Worm (Caenorhabditis elegans): ENCODE measurements around the gene fbxa-51.

Gene fbxa-51

DNA sequence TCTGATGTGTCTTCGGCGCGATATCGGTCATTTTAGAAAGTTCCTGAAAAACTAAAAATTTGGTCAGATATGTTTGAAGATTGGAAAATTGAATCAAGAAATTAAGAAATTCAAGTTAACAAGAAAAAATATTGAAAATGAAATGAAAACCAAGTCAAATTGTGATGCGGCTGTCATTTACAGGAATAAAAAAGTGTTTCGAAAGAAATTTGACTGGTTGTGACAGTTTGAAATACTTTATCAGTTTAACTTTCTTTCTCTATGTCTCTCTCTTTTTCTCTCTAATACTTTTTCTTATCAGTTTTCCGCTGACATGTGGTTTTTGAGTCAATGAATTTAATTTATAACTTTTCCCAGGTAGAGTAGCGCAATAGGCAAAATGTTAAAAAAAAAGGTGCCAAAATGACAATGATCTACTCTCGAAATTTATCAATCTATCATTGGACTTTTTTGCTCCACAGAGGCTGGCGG, 26.0 kb upstream of the fbxa-51 start, which contains the start of gene fbxa-55:
TSS of gene fbxa-55 (minus strand) at position 51 of the 471 bp plus-strand sequence.
- TF ChIP-seq elt-2 (tag; optimal IDR thresholded peaks at IDR 0.05) (peak; percentile 55), hpl-2 (GFP tag; optimal IDR thresholded peaks at IDR 0.05) (no peak)

DNA sequence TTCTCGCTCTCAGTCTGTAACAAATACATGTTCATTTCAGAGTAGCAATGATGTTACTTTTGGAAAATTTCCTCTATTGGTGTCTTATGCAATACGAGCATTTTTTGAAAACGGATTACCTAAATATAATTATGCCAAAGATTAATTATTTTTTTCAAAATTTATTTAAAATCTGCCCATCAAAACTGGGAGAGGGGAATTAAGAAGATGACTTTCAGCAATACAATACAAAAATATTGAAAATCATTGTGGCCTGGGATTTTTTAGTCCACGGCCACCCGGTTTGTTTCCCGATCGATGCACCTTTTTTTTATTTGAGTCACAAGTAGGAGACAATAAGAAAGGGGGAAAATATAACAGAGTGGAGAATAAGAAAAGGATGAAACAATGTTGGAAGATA, 24.1 kb upstream of the fbxa-51 start, which contains the start of gene fbxa-56:
TSS of gene fbxa-56 (minus strand) at position 101 of the 400 bp plus-strand sequence.
- TF ChIP-seq efl-1 (optimal IDR thresholded peaks at IDR 0.05) (no peak), efl-1 (GFP tag; optimal IDR thresholded peaks at IDR 0.05 in 1 of 2) (peak in 1 of 2 experiments; percentile 32), mef-2 (tag; optimal IDR thresholded peaks at IDR 0.05) (no peak)

DNA sequence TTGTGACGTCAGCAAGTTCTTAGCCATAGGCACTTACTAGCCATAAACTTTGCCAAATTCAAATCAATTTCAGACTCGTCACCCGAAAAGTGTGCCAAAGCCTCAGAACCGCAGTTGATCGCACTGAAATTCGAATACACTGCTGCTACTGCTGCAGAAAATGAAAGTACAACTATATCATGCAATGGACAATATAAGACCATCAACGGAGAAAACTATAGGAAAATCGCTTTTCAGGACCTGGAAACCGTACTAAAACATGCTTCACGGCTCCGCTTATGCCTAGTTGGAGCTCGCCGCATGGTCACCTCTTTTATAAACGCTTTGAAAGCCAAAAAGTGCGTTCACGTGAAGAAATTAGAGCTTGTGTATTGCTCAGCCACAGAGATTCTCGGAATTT, 23.5 kb upstream of the fbxa-51 start, which contains the start of gene fbxa-22:
TSS of gene fbxa-22 (plus strand) at position 301 of the 400 bp plus-strand sequence.
- TF ChIP-seq nhr-76 (tag; optimal IDR thresholded peaks at IDR 0.05) (no peak), lin-14 (GFP tag; optimal IDR thresholded peaks at IDR 0.05) (no peak), fkh-10 (GFP tag; optimal IDR thresholded peaks at IDR 0.05) (no peak), rnt-1 (tag; optimal IDR thresholded peaks at IDR 0.05) (no peak), nhr-12 (tag; optimal IDR thresholded peaks at IDR 0.05) (no peak), nhr-19 (GFP tag; conservative IDR thresholded peaks at IDR 0.05) (no peak), lsy-2 (tag; optimal IDR thresholded peaks at IDR 0.05) (no peak), jun-1 (tag; optimal IDR thresholded peaks at IDR 0.05) (no peak), fkh-8 (tag; optimal IDR thresholded peaks at IDR 0.05) (no peak), egl-13 (tag; optimal IDR thresholded peaks at IDR 0.05) (no peak), ces-1 (GFP tag; optimal IDR thresholded peaks at IDR 0.05) (no peak)

DNA sequence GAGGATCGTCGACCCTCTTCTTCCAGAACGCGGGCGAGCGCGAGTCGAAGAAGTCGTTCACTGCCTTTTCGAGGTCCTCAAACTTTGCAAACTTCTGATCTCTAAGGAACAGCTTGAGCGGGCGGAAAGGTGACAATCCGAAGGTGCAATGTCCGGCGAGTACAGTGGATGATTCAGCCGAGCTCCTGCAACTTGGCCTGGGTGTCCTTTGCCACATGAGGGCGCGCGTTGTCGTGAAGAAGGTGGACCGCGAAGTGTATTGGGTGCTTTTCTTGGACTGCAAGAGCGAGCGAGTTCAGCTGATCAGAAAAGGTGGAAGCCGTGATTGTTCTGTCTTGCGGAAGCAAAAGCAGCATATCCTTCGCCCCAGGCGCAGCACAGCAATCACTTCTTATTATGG, 20.1 kb upstream of the fbxa-51 start:
- no peak for TF ChIP-seq snu-23 (GFP tag; optimal IDR thresholded peaks at IDR 0.05)
- TF ChIP-seq Y116A8C.19 (tag; optimal IDR thresholded peaks at IDR 0.05; ENCODE audit: borderline replicate concordance): no peak
- TF ChIP-seq unc-130 (tag; optimal IDR thresholded peaks at IDR 0.05): no peak
- TF ChIP-seq aha-1 (tag; optimal IDR thresholded peaks at IDR 0.05): no peak
- TF ChIP-seq nhr-90 (tag; optimal IDR thresholded peaks at IDR 0.05; ENCODE audit: poor library complexity): no peak
- no peak for TF ChIP-seq hlh-17 (GFP tag; optimal IDR thresholded peaks at IDR 0.05; ENCODE audit: borderline replicate concordance)
- TF ChIP-seq nhr-237 (tag; optimal IDR thresholded peaks at IDR 0.05): no peak
- no peak for TF ChIP-seq fos-1 (tag; optimal IDR thresholded peaks at IDR 0.05)
- TF ChIP-seq nhr-71 (tag; optimal IDR thresholded peaks at IDR 0.05): no peak

DNA sequence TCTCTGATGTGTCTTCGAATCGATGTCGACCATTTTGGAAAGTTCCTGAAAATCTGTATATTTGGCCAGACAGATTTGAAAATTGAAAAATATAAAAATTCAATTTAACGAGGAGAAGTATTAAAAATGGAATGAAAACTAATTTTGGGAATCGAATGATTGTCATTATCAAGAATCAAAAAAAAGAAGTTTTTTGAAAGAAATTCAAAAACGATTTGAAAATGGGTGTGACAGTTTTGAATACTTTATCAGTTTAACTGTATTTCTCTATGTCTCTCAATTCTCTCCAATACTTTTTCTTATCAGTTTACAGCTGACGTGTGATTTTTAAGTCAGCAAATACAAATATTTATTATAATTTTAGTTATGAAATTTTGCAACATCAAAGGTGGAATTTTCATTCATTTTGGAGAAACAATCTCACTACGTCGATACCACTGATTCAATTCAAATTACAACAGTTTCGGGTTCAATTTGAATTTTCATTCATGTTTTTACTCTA, 18.6 kb upstream of the fbxa-51 start, which contains the start of gene fbxa-59:
TSS of gene fbxa-59 (minus strand) at position 51 of the 502 bp plus-strand sequence.
- TF ChIP-seq efl-1 (optimal IDR thresholded peaks at IDR 0.05): no peak
- TF ChIP-seq efl-1 (GFP tag; optimal IDR thresholded peaks at IDR 0.05 in 1 of 2): peak in 1 of 2 experiments; percentile 39
- TF ChIP-seq ztf-4 (tag; optimal IDR thresholded peaks at IDR 0.05): no peak
- no peak for TF ChIP-seq dpl-1 (GFP tag; optimal IDR thresholded peaks at IDR 0.05)
- TF ChIP-seq hlh-17 (GFP tag; optimal IDR thresholded peaks at IDR 0.05; ENCODE audit: borderline replicate concordance): no peak
- peak; percentile 61 for TF ChIP-seq elt-2 (tag; optimal IDR thresholded peaks at IDR 0.05)
- no peak for TF ChIP-seq xbp-1 (tag; optimal IDR thresholded peaks at IDR 0.05)
- TF ChIP-seq alr-1 (tag; optimal IDR thresholded peaks at IDR 0.05; ENCODE audit: borderline replicate concordance): no peak
- no peak for TF ChIP-seq nhr-84 (tag; optimal IDR thresholded peaks at IDR 0.05)
- TF ChIP-seq ceh-88 (GFP tag; IDR thresholded peaks at IDR 0.05): no peak
- TF ChIP-seq nhr-71 (tag; optimal IDR thresholded peaks at IDR 0.05): no peak
- no peak for TF ChIP-seq skn-1 (tag; optimal IDR thresholded peaks at IDR 0.05)

DNA sequence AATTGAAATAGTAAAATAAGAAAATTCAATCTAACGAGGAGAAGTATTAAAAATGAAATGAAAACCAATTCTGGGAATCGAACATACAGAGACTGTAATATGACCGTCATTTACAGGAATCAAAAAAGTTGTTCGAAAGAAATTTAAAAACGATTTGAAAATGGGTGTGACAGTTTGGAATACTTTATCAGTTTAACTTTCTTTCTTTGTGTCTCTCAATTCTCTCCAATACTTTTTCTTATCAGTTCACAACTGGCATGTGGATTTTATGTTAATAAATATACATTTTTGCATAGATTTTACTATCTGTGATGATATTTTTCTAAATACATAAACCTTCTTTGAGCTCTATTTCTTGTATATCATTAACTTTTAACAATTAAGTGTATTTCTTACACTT, 17.7 kb upstream of the fbxa-51 start:
- TF ChIP-seq elt-2 (tag; optimal IDR thresholded peaks at IDR 0.05): peak; percentile 39
